Fruit fly (Drosophila melanogaster): Measurements from ENCODE around the gene CG15601.

The CG15601 gene

DNA sequence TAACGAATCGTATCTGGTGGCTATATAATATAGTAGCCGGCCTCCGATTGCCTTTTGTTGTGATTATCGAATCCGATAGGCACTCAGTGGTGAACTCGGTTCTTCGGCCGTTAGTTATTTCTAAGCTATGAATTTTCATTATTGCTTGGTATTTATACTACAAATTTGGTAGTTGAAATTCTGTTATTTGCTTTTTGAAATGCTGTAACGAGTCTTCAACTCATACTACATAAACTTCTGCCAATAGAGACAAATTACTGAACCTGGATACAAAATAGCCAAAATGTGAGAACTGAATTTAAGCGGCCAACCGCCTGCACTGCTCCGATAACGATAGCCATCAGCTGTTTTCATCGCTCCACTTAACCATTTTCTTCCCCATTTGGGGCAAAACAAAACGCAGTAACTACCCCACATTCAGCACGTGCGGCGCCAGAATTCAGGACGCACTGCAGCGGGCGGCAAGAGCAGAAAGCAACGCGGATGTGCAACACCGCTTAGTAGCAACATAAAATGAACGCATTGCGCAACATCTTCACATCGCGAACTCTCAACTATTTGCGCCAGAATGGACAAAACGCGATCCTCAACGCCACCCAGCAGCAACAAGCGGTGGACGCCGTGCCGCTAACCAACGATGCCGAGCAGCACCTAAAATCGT lies 28.6 kb downstream of the CG15601 start, which contains the start of the genes CG11679 and CG8206 (continued):
- TF ChIP-seq Dref (GFP tag; IDR thresholded peaks at IDR 0.05) (peak; percentile 73), stwl (tag; optimal IDR thresholded peaks at IDR 0.05) (peak; percentile 9), Sry-δ (GFP tag; optimal IDR thresholded peaks at IDR 0.05) (peak; percentile 75), phol (tag; optimal IDR thresholded peaks at IDR 0.05) (peak; percentile 55), her (GFP tag; optimal IDR thresholded peaks at IDR 0.05) (peak; percentile 14), CG9215 (GFP tag; IDR thresholded peaks at IDR 0.05) (peak; percentile 56), fd96Cb (tag; optimal IDR thresholded peaks at IDR 0.05) (no peak), CG4820 (GFP tag; optimal IDR thresholded peaks at IDR 0.05) (peak; percentile 35), Med (GFP tag) (peak; percentile 91), hkb (optimal IDR thresholded peaks at IDR 0.05) (no peak), hkb (GFP tag; IDR thresholded peaks at IDR 0.05) (no peak), gcm2 (GFP tag; optimal IDR thresholded peaks at IDR 0.05) (no peak), Pdp1 (GFP tag; optimal IDR thresholded peaks at IDR 0.05) (peak; percentile 38 to 62), Sry-β (GFP tag; optimal IDR thresholded peaks at IDR 0.05) (peak; percentile 96), fd102C (GFP tag; optimal IDR thresholded peaks at IDR 0.05) (no peak)

DNA sequence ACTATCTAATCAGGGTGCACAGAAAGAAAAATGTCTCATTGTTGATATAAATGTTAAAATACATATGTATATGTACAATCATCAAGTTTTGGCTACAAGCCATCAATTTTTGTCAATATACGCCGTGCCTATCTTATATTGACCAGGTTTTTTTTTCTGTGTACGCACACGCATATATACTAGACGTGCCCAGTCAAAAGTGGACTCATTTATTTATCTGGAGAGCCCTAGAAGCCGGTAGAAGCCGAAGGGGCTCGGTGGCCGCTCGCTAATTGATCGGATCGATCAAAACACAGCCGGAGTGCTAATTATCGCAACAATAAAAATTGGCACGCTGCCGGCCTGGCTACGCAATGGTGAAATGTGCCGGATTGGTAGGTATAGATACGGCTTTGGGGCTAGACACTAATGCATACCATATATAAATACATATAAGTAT lies 29.9 kb downstream of the CG15601 start:
- TF ChIP-seq CG9797 (GFP tag; optimal IDR thresholded peaks at IDR 0.05) (no peak), Ptx1 (GFP tag; IDR thresholded peaks at IDR 0.05) (peak; percentile 75), CG10543 (GFP tag; optimal IDR thresholded peaks at IDR 0.05) (peak; percentile 80), sug (tag; optimal IDR thresholded peaks at IDR 0.05) (peak; percentile 54), CG8281 (tag; optimal IDR thresholded peaks at IDR 0.05) (peak; percentile 44), ash1 (GFP tag; optimal IDR thresholded peaks at IDR 0.05) (peak; percentile 42), CG31388 (GFP tag; optimal IDR thresholded peaks at IDR 0.05) (no peak), sr (GFP tag; IDR thresholded peaks at IDR 0.05) (no peak), CG14014 (GFP tag; IDR thresholded peaks at IDR 0.05) (peak; percentile 80), CG6175 (GFP tag; IDR thresholded peaks at IDR 0.05) (peak; percentile 67; the same call in 2 of the 3 replicates), esg (GFP tag; conservative IDR thresholded peaks at IDR 0.05) (peak; percentile 50), unpg (GFP tag; optimal IDR thresholded peaks at IDR 0.05) (peak; percentile 77), H15 (GFP tag; IDR thresholded peaks at IDR 0.05) (0 out of 3 replicates have a peak, but pooled peaks have one; percentile 44), CG12299 (tag; optimal IDR thresholded peaks at IDR 0.05) (peak; percentile 32), CG13287 (GFP tag; IDR thresholded peaks at IDR 0.05; ENCODE audit: partially characterized antibody) (no peak), Tbp (GFP tag; optimal IDR thresholded peaks at IDR 0.05) (no peak), prd (optimal IDR thresholded peaks at IDR 0.05) (no peak), prd (GFP tag; IDR thresholded peaks at IDR 0.05) (peak; percentile 78), CG2120 (GFP tag; optimal IDR thresholded peaks at IDR 0.05) (peak; percentile 91), CG8924 (tag; optimal IDR thresholded peaks at IDR 0.05) (peak; percentile 57), CG8359 (GFP tag; optimal IDR thresholded peaks at IDR 0.05; ENCODE audit: borderline replicate concordance) (no peak), pita (GFP tag; optimal IDR thresholded peaks at IDR 0.05) (no peak), CG12219 (GFP tag; optimal IDR thresholded peaks at IDR 0.05) (peak; percentile 67), CG1024 (GFP tag; IDR thresholded peaks at IDR 0.05) (0 out of 2 replicates have a peak, but pooled peaks have one; percentile 42), Poxn (GFP tag; IDR thresholded peaks at IDR 0.05) (0 out of 2 replicates have a peak, but pooled peaks have one; percentile 30), CG17912 (GFP tag; optimal IDR thresholded peaks at IDR 0.05) (no peak), CG17612 (GFP tag; IDR thresholded peaks at IDR 0.05) (peak; percentile 55; the same call in 1 of the 2 replicates), kah (GFP tag; optimal IDR thresholded peaks at IDR 0.05) (peak; percentile 23), row (GFP tag; IDR thresholded peaks at IDR 0.05) (peak; percentile 90), Lpt (GFP tag; optimal IDR thresholded peaks at IDR 0.05) (no peak), salm (tag; optimal IDR thresholded peaks at IDR 0.05) (peak; percentile 55), CG3281 (GFP tag; optimal IDR thresholded peaks at IDR 0.05) (peak; percentile 78), bigmax (GFP tag; optimal IDR thresholded peaks at IDR 0.05) (peak; percentile 21), Gsc (GFP tag; IDR thresholded peaks at IDR 0.05) (0 out of 2 replicates have a peak, but pooled peaks have one; percentile 30), Pdp1 (GFP tag; optimal IDR thresholded peaks at IDR 0.05) (peak; percentile 58 to 63)

All from whole organism, embryonic.